Worm (Caenorhabditis elegans): ENCODE measurements around the gene Y54E2A.9.

Gene Y54E2A.9

DNA sequence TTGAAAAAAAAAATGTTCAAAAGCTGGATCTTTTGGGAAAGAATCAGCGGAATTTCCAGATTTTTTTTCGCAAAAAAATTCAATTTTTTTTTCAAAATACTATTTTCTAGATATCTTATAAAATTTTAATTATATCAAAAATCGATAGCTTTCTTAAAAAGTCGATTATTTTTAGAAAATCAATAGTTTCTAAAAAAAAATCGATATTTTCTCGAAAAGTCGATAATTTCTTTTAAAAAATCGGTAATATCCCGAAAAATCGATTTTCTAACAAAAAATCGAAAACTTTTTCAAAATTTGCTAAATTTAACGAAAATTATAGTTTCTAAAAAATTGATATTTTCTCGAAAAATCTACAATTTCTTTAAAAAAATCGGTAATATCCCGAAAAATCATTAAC, 17.0 kb downstream of the Y54E2A.9 start:
- TF ChIP-seq cog-1 (tag; optimal IDR thresholded peaks at IDR 0.05) (no peak), ztf-23 (GFP tag; IDR thresholded peaks at IDR 0.05) (no peak), ztf-29 (GFP tag; IDR thresholded peaks at IDR 0.05) (no peak), flt-1 (GFP tag; IDR thresholded peaks at IDR 0.05) (no peak), ref-1 (GFP tag; conservative IDR thresholded peaks at IDR 0.05) (no peak), T22C8.4 (GFP tag; IDR thresholded peaks at IDR 0.05) (no peak), klf-2 (GFP tag; conservative IDR thresholded peaks at IDR 0.05) (no peak), med-1 (GFP tag; optimal IDR thresholded peaks at IDR 0.05; ENCODE audit: insufficient read depth) (no peak), tab-1 (GFP tag; IDR thresholded peaks at IDR 0.05) (no peak)

ce11 chrII:14757711-14758110, 28.1 kb downstream of the Y54E2A.9 start, which contains the start of gene Y54E2A.5:
Gene Y54E2A.5, minus strand, starts transcription at chrII:14757811.
- TF ChIP-seq cog-1 (tag; optimal IDR thresholded peaks at IDR 0.05): no peak
- no peak for TF ChIP-seq ref-1 (GFP tag; conservative IDR thresholded peaks at IDR 0.05)
- TF ChIP-seq tab-1 (GFP tag; IDR thresholded peaks at IDR 0.05): no peak
- no peak for TF ChIP-seq ztf-29 (GFP tag; IDR thresholded peaks at IDR 0.05)
- TF ChIP-seq ztf-23 (GFP tag; IDR thresholded peaks at IDR 0.05): no peak
- TF ChIP-seq flt-1 (GFP tag; IDR thresholded peaks at IDR 0.05): no peak
- no peak for TF ChIP-seq klf-2 (GFP tag; conservative IDR thresholded peaks at IDR 0.05)
- TF ChIP-seq T22C8.4 (GFP tag; IDR thresholded peaks at IDR 0.05): no peak
- no peak for TF ChIP-seq med-1 (GFP tag; optimal IDR thresholded peaks at IDR 0.05; ENCODE audit: insufficient read depth)

DNA sequence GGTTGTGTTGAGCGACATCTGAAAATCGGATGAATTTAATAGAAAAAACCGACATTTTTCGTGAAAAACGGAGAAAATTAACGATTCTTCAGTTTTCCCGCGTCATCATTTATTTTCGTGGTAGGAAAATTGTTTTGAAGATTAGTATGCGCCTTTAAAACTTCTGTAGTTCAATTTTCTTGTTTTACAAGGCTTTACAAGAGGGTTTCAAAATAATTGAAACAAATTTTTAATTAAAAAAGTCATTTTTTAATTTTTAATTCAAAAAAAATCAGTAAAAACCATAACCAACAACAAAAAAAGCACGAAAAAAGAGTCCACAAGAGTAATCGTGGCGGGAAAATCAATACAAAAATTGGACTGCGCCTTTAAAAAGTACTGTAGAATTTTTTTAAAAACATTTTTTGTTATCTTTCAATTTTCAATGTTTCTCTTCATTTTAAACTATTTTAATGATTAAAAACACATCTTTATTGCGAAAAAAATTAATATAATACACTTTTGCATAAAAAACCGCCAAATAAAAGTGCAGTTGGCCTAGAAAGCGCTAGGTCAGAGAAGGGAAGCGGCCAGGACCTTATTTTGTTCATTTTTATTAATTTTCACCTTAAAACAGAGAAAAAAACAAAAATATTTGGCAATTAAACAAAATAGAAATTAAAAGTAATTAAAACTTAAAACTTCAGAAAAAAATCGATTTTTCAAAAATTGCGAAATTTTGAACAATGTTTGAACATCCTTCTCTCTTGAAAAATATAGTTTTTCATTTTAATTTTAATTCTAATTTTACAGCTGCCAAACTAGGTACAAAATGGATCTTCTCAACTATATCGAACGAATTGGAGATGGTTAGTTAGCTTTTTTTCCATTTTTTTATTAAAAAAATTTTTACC, 31.7 kb downstream of the Y54E2A.9 start, which contains the start of the genes tac-1 and Y54E2A.4:
tac-1 (minus strand) TSS at position 20 of the 893 bp plus-strand sequence.
Y54E2A.4 (plus strand) TSS at position 765 of the 893 bp plus-strand sequence.
- no peak for TF ChIP-seq ref-1 (GFP tag; conservative IDR thresholded peaks at IDR 0.05)
- no peak for TF ChIP-seq med-1 (GFP tag; optimal IDR thresholded peaks at IDR 0.05; ENCODE audit: insufficient read depth)
- no peak for TF ChIP-seq cog-1 (tag; optimal IDR thresholded peaks at IDR 0.05)
- no peak for TF ChIP-seq flt-1 (GFP tag; IDR thresholded peaks at IDR 0.05)
- no peak for TF ChIP-seq ztf-23 (GFP tag; IDR thresholded peaks at IDR 0.05)
- TF ChIP-seq ztf-29 (GFP tag; IDR thresholded peaks at IDR 0.05): no peak
- no peak for TF ChIP-seq tab-1 (GFP tag; IDR thresholded peaks at IDR 0.05)
- TF ChIP-seq klf-2 (GFP tag; conservative IDR thresholded peaks at IDR 0.05): no peak

DNA sequence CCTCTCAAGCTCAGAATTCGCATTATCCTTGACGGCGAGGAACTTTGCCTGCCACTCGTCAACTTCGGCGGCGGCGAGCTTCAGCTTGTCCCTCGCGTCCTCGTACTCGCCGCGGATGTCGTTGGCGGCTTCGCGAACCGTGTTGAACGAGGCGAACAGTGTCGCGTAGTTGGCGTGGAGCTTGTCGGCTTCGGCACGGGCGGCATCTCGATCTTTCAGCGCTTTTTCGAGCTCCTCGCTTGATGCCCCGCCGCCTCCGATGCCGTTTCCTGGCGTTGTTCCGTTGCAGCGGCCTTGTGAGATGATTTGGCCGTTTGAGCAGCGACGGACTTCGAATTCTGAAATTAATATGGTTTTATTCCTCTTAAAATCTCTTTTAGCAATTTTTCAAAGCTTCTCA, 32.6 kb downstream of the Y54E2A.9 start:
- TF ChIP-seq med-1 (GFP tag; optimal IDR thresholded peaks at IDR 0.05; ENCODE audit: insufficient read depth) (no peak), ref-1 (GFP tag; conservative IDR thresholded peaks at IDR 0.05) (no peak), cog-1 (tag; optimal IDR thresholded peaks at IDR 0.05) (no peak), klf-2 (GFP tag; conservative IDR thresholded peaks at IDR 0.05) (no peak), ztf-23 (GFP tag; IDR thresholded peaks at IDR 0.05) (no peak), ztf-29 (GFP tag; IDR thresholded peaks at IDR 0.05) (no peak), flt-1 (GFP tag; IDR thresholded peaks at IDR 0.05) (no peak), tab-1 (GFP tag; IDR thresholded peaks at IDR 0.05) (no peak), T22C8.4 (GFP tag; IDR thresholded peaks at IDR 0.05) (no peak)

- TF ChIP-seq ref-1 (GFP tag; conservative IDR thresholded peaks at IDR 0.05): no peak
- TF ChIP-seq med-1 (GFP tag; optimal IDR thresholded peaks at IDR 0.05; ENCODE audit: insufficient read depth): no peak
- no peak for TF ChIP-seq tab-1 (GFP tag; IDR thresholded peaks at IDR 0.05)
- no peak for TF ChIP-seq ztf-29 (GFP tag; IDR thresholded peaks at IDR 0.05)
- TF ChIP-seq cog-1 (tag; optimal IDR thresholded peaks at IDR 0.05): no peak
Measured at ce11 chrII:14752187-14752959, 33.4 kb downstream of the Y54E2A.9 start, which contains the start of gene smg-9. Gene smg-9, minus strand, starts transcription at chrII:14752849.

DNA sequence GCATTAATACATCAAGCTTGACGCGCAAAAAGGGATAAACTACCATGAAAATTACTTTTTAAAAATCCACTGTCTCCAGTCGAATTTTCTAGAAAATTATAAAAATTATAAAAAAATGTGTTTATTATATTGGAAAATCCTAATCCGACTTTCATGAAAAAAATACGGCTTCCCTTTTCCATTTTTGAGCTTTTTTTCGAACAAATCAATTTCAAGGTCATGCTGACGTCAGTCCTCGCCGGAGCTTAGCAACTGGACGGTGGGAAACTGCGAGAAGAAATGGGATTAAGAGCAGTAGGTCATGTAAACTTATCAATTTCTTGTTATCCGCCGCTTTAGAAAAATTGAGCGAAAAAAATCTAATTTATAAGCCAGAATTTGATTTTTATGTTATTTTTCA, 40.7 kb downstream of the Y54E2A.9 start:
- no peak for TF ChIP-seq cog-1 (tag; optimal IDR thresholded peaks at IDR 0.05)
- no peak for TF ChIP-seq med-1 (GFP tag; optimal IDR thresholded peaks at IDR 0.05; ENCODE audit: insufficient read depth)
- TF ChIP-seq tab-1 (GFP tag; IDR thresholded peaks at IDR 0.05): no peak
- TF ChIP-seq ztf-29 (GFP tag; IDR thresholded peaks at IDR 0.05): no peak

DNA sequence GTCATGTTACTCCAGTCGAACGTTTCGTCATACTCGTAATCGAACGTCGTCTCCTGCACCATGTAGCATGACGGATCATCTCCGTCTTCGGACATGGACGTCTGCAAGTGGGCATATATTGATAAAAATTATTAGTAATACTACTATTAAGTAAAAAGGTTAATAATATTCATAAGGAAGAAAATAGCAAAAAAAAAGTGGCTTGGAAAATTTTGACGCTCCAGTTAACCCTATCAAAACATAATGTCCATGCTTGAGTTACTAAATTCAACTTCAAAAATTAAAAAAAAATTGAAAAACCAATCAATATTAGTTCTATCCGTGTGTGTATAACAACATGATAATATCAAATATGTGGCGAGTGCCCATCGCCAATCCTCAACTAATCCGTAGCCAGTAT, 46.7 kb downstream of the Y54E2A.9 start, which contains the start of gene npr-34:
npr-34 (minus strand) TSS at position 101 of the 400 bp plus-strand sequence.
- no peak for TF ChIP-seq T22C8.4 (GFP tag; IDR thresholded peaks at IDR 0.05)
- TF ChIP-seq ztf-23 (GFP tag; IDR thresholded peaks at IDR 0.05): no peak
- TF ChIP-seq tab-1 (GFP tag; IDR thresholded peaks at IDR 0.05): no peak
- no peak for TF ChIP-seq ztf-29 (GFP tag; IDR thresholded peaks at IDR 0.05)
- TF ChIP-seq klf-2 (GFP tag; conservative IDR thresholded peaks at IDR 0.05): no peak
- TF ChIP-seq med-1 (GFP tag; optimal IDR thresholded peaks at IDR 0.05; ENCODE audit: insufficient read depth): no peak
- no peak for TF ChIP-seq ref-1 (GFP tag; conservative IDR thresholded peaks at IDR 0.05)

Data from whole organism, midembryonic.